Worm (Caenorhabditis elegans) whole organism, late embryonic: ENCODE measurements around the gene acdh-6.

Source experiments
- F13H6.1 ChIP-seq: sonication (generic microtip); optimal IDR thresholded peaks from 2 replicates; lab custom pipeline; 2016; ENCODE audit warnings: missing genetic modification characterization, missing compliant biosample characterization
- ceh-30 ChIP-seq: fragments of 150-350 bp; optimal IDR thresholded peaks from 2 replicates; lab custom pipeline; 2014; ENCODE audit warnings: missing biosample characterization, missing genetic modification characterization
- nfya-1 ChIP-seq: sonication (generic microtip); optimal IDR thresholded peaks from 2 replicates; lab custom pipeline; 2017; ENCODE audit warnings: missing genetic modification characterization, mild to moderate bottlenecking, missing compliant biosample characterization, antibody characterized with exemption, moderate library complexity
- odd-2 ChIP-seq: sonication (generic microtip); optimal IDR thresholded peaks from 2 replicates; lab custom pipeline; 2017; ENCODE audit warnings: antibody characterized with exemption, mild to moderate bottlenecking, missing genetic modification characterization, missing compliant biosample characterization
- pqm-1 ChIP-seq: sonication (generic microtip); optimal IDR thresholded peaks from 2 replicates; lab custom pipeline; 2016; ENCODE audit warnings: missing genetic modification characterization, missing compliant biosample characterization
- pros-1 ChIP-seq: fragments of 150-350 bp; optimal IDR thresholded peaks from 2 replicates; lab custom pipeline; 2014; ENCODE audit warnings: missing biosample characterization, missing genetic modification reagents, missing genetic modification characterization
- sox-4 ChIP-seq: sonication (generic microtip); optimal IDR thresholded peaks from 2 replicates; lab custom pipeline; 2017; ENCODE audit warnings: mild to moderate bottlenecking, missing genetic modification characterization, inconsistent platforms, missing compliant biosample characterization
- tbx-2 ChIP-seq: sonication (generic microtip); optimal IDR thresholded peaks from 2 replicates; lab custom pipeline; 2016; ENCODE audit warnings: missing genetic modification characterization, missing compliant biosample characterization
- unc-55 ChIP-seq: sonication (generic microtip); optimal IDR thresholded peaks from 2 replicates; lab custom pipeline; 2017; ENCODE audit warnings: missing biosample characterization, missing genetic modification reagents, missing genetic modification characterization
- unc-86 ChIP-seq: sonication (generic microtip); optimal IDR thresholded peaks from 2 replicates; lab custom pipeline; 2016; ENCODE audit warnings: missing genetic modification characterization, missing compliant biosample characterization

ce11 chrIII:8521654-8522392 lies 39.1 kb upstream of the acdh-6 start:
- TF ChIP-seq pqm-1 (tag; lab: Kevin White, UChicago): no peak
- TF ChIP-seq odd-2: no peak
- TF ChIP-seq nfya-1 (tag; lab: Kevin White, UChicago): no peak
- no peak for TF ChIP-seq unc-86 (tag; lab: Kevin White, UChicago)
- no peak for TF ChIP-seq tbx-2 (tag; lab: Kevin White, UChicago)
- no peak for TF ChIP-seq pros-1
- TF ChIP-seq unc-55: no peak
- TF ChIP-seq sox-4 (tag; lab: Kevin White, UChicago): no peak
- TF ChIP-seq ceh-30 (tag; lab: Kevin White, UChicago): no peak
- TF ChIP-seq F13H6.1: no peak
